Fruit fly (Drosophila melanogaster) whole organism, embryonic: ENCODE results near the gene UQCR-C2.

Experiments used
- gem ChIP-seq: fragments of 200-800 bp; sonication (Bioruptor generic); optimal IDR thresholded peaks from 2 replicates; lab custom pipeline; 2019; ENCODE audit warnings: missing biosample characterization, mild to moderate bottlenecking, missing genetic modification characterization, moderate library complexity
- onecut ChIP-seq: fragments of 200-800 bp; sonication (Bioruptor generic); IDR thresholded peaks from 2 replicates; pipeline ENCODE4 v1.3.6; 2022; ENCODE audit warnings: missing biosample characterization, missing genetic modification characterization

dm6 chr3L:16587994-16588622 lies 4.2 kb downstream of the UQCR-C2 start:
- TF ChIP-seq onecut (GFP tag; lab: Robert Waterston, UW) = peak; percentile 57
- TF ChIP-seq gem (tag; lab: Kevin White, UChicago) = peak; percentile 72
